Worm (Caenorhabditis elegans): ENCODE data around the gene cth-2.

ce11 chrII:7099231-7099630 lies 41.5 kb upstream of the cth-2 start:
- TF ChIP-seq nhr-11 (tag; optimal IDR thresholded peaks at IDR 0.05) = no peak
- no peak for TF ChIP-seq lin-15B (tag; optimal IDR thresholded peaks at IDR 0.05)
- TF ChIP-seq mxl-3 (GFP tag; optimal IDR thresholded peaks at IDR 0.05) = no peak
- no peak for TF ChIP-seq hlh-30 (tag; optimal IDR thresholded peaks at IDR 0.05; ENCODE audit: insufficient read depth)
- TF ChIP-seq daf-12 (tag; optimal IDR thresholded peaks at IDR 0.05) = no peak
- no peak for TF ChIP-seq ceh-82 (tag; optimal IDR thresholded peaks at IDR 0.05)
- TF ChIP-seq dpl-1 (GFP tag; optimal IDR thresholded peaks at IDR 0.05) = no peak
- TF ChIP-seq ZK546.5 (tag; optimal IDR thresholded peaks at IDR 0.05) = no peak
- TF ChIP-seq fos-1 (tag; optimal IDR thresholded peaks at IDR 0.05) = no peak

All from whole organism, L4 larva.